Fruit fly (Drosophila melanogaster) whole organism, embryonic: ENCODE results near the gene ftz-f1.

ENCODE experiments used
- CG18599 ChIP-seq: fragments of 200-800 bp; sonication (Bioruptor generic); optimal IDR thresholded peaks from 3 replicates; lab custom pipeline; 2017; ENCODE audit warnings: missing biosample characterization, missing genetic modification characterization, mild to moderate bottlenecking, moderate library complexity, missing genetic modification reagents
- CG9817 ChIP-seq: fragments of 200-800 bp; sonication (Bioruptor generic); optimal IDR thresholded peaks from 2 replicates; lab custom pipeline; 2018; ENCODE audit warnings: missing biosample characterization, mild to moderate bottlenecking, missing genetic modification characterization, moderate library complexity
- D ChIP-seq, 2 experiments: fragments of 200-800 bp in 1 of 2; fragments of >200 bp in 1 of 2; sonication (Bioruptor generic) in 1 of 2; optimal IDR thresholded peaks; 2 replicates in 1 of 2; 3 replicates in 1 of 2; lab custom pipeline; 2017; ENCODE audit warnings: mild to moderate bottlenecking in 1 of 2, missing biosample characterization in 1 of 2, missing genetic modification characterization in 1 of 2, missing genetic modification reagents in 1 of 2
- vnd ChIP-seq: fragments of 200-800 bp; sonication (Bioruptor generic); IDR thresholded peaks from 3 replicates; pipeline ENCODE4 v1.3.6; 2022; ENCODE audit warnings: missing biosample characterization, missing genetic modification characterization; ENCODE audit not compliant: partially characterized antibody

- TF ChIP-seq CG18599 (GFP tag; lab: Kevin White, UChicago) (no peak), CG9817 (tag; lab: Kevin White, UChicago) (no peak), D (optimal IDR thresholded peaks at IDR 0.05; lab: Kevin White, UChicago) (no peak), D (GFP tag; optimal IDR thresholded peaks at IDR 0.05; lab: Kevin White, UChicago) (no peak), vnd (no peak)
Observed at dm6 chr3L:18832195-18832594, 31.1 kb upstream of the ftz-f1 start.
